Fruit fly (Drosophila melanogaster): ENCODE results near the gene bwa.

- TF ChIP-seq rgr (GFP tag; optimal IDR thresholded peaks at IDR 0.05) (peak; percentile 98), tai (GFP tag; optimal IDR thresholded peaks at IDR 0.05) (peak; percentile 90), brk (GFP tag; optimal IDR thresholded peaks at IDR 0.05) (peak; percentile 89), N (GFP tag; optimal IDR thresholded peaks at IDR 0.05) (no peak), h (GFP tag; optimal IDR thresholded peaks at IDR 0.05) (peak; percentile 99), psq (GFP tag; optimal IDR thresholded peaks at IDR 0.05) (peak; percentile 96), lola (GFP tag; optimal IDR thresholded peaks at IDR 0.05) (no peak), jim (GFP tag; optimal IDR thresholded peaks at IDR 0.05) (peak; percentile 46), br (GFP tag; optimal IDR thresholded peaks at IDR 0.05) (peak; percentile 99), Dfd (GFP tag; optimal IDR thresholded peaks at IDR 0.05) (peak; percentile 67)
Observed at dm6 chr2L:20084785-20085555, 18.8 kb downstream of the bwa start, which contains the start of gene fok.
